Worm (Caenorhabditis elegans): Measurements from ENCODE around the gene F01G10.9.
A peak's percentile ranks its signal among the peaks of the same experiment; 100 is the strongest.

- TF ChIP-seq pax-3 (tag; optimal IDR thresholded peaks at IDR 0.05): no peak
- TF ChIP-seq mef-2 (tag; optimal IDR thresholded peaks at IDR 0.05): no peak
- no peak for TF ChIP-seq unc-86 (tag; optimal IDR thresholded peaks at IDR 0.05)
- TF ChIP-seq aha-1 (tag; optimal IDR thresholded peaks at IDR 0.05): no peak
- peak; percentile 1 for TF ChIP-seq swsn-7 (tag; optimal IDR thresholded peaks at IDR 0.05)
- no peak for TF ChIP-seq dsc-1 (tag; optimal IDR thresholded peaks at IDR 0.05)
- no peak for TF ChIP-seq egl-27 (tag; optimal IDR thresholded peaks at IDR 0.05)
- TF ChIP-seq tbx-2 (tag; optimal IDR thresholded peaks at IDR 0.05): peak; percentile 49
- peak; percentile 21 for TF ChIP-seq C16A3.4 (tag; optimal IDR thresholded peaks at IDR 0.05)
- no peak for TF ChIP-seq nhr-237 (tag; optimal IDR thresholded peaks at IDR 0.05)
These were observed 16.9 kb downstream of the F01G10.9 start for ce11 chrIV:10242458-10243123.

Data from whole organism, L1 larva.